Fruit fly (Drosophila melanogaster) whole organism, embryonic: ENCODE data around the gene msn.
A peak's percentile ranks its signal among the peaks of the same experiment; 100 is the strongest.

Source experiments
- Ada2b ChIP-seq: fragments of 200-800 bp; sonication (Bioruptor generic); IDR thresholded peaks from 2 replicates; pipeline ENCODE4 v1.3.6; 2022; ENCODE audit warnings: missing biosample characterization, missing genetic modification characterization
- Bdp1 ChIP-seq: fragments of 200-800 bp; sonication (Bioruptor generic); optimal IDR thresholded peaks from 3 replicates; lab custom pipeline; 2016; ENCODE audit warnings: missing biosample characterization, missing genetic modification characterization
- CG10366 ChIP-seq: fragments of 200-800 bp; sonication (Bioruptor generic); IDR thresholded peaks from 2 replicates; pipeline ENCODE4 v1.3.6; 2022; ENCODE audit warnings: missing biosample characterization, missing genetic modification characterization
- CG11560 ChIP-seq: fragments of 200-800 bp; sonication (Bioruptor generic); IDR thresholded peaks from 3 replicates; pipeline ENCODE4 v1.3.6; 2022; ENCODE audit warnings: missing biosample characterization, missing genetic modification characterization
- CG13123 ChIP-seq: fragments of 200-800 bp; sonication (Bioruptor generic); optimal IDR thresholded peaks from 2 replicates; lab custom pipeline; 2016; ENCODE audit warnings: missing biosample characterization, missing genetic modification characterization
- CG14441 ChIP-seq: fragments of 200-800 bp; sonication (Bioruptor generic); IDR thresholded peaks from 2 replicates; pipeline ENCODE4 v1.3.6; 2022; ENCODE audit warnings: missing biosample characterization, missing genetic modification characterization
- CG15514 ChIP-seq: fragments of 200-800 bp; sonication (Bioruptor generic); optimal IDR thresholded peaks from 3 replicates; lab custom pipeline; 2017; ENCODE audit warnings: missing biosample characterization, missing genetic modification characterization, mild to moderate bottlenecking, moderate library complexity, missing genetic modification reagents
- CG17829 ChIP-seq: fragments of 200-800 bp; optimal IDR thresholded peaks from 2 replicates; lab custom pipeline; 2019; ENCODE audit warnings: missing biosample characterization, mild to moderate bottlenecking, missing genetic modification characterization, moderate library complexity
- CG1792 ChIP-seq: fragments of 200-800 bp; sonication (Bioruptor generic); optimal IDR thresholded peaks from 2 replicates; lab custom pipeline; 2016; ENCODE audit warnings: missing biosample characterization, missing genetic modification characterization
- CG1832 ChIP-seq: fragments of 200-800 bp; sonication (Bioruptor generic); optimal IDR thresholded peaks from 2 replicates; lab custom pipeline; 2017; ENCODE audit warnings: missing biosample characterization, mild to moderate bottlenecking, missing genetic modification characterization, inconsistent platforms
- CG3281 ChIP-seq: fragments of 200-800 bp; sonication (Bioruptor generic); optimal IDR thresholded peaks from 3 replicates; lab custom pipeline; 2017; ENCODE audit warnings: missing biosample characterization, mild to moderate bottlenecking, missing genetic modification characterization
- CG42726 ChIP-seq: fragments of 200-800 bp; sonication (Bioruptor generic); IDR thresholded peaks from 2 replicates; pipeline ENCODE4 v1.3.6; 2022; ENCODE audit warnings: missing biosample characterization, missing genetic modification characterization; ENCODE audit not compliant: partially characterized antibody
- CG6175 ChIP-seq: fragments of 200-800 bp; sonication (Bioruptor generic); IDR thresholded peaks from 3 replicates; pipeline ENCODE4 v1.3.6; 2022; ENCODE audit warnings: missing biosample characterization, missing genetic modification characterization
- CG6683 ChIP-seq: fragments of 200-800 bp; sonication (Bioruptor generic); optimal IDR thresholded peaks from 2 replicates; lab custom pipeline; 2017; ENCODE audit warnings: missing biosample characterization, mild to moderate bottlenecking, missing genetic modification characterization, missing genetic modification reagents
- CG6689 ChIP-seq: fragments of 200-800 bp; sonication (Bioruptor generic); IDR thresholded peaks from 2 replicates; pipeline ENCODE4 v1.3.6; 2022; ENCODE audit warnings: missing biosample characterization, missing genetic modification characterization
- CG6854 ChIP-seq: fragments of 200-800 bp; sonication (Bioruptor generic); optimal IDR thresholded peaks from 3 replicates; lab custom pipeline; 2017; ENCODE audit warnings: missing biosample characterization, mild to moderate bottlenecking, missing genetic modification characterization
- CG7556 ChIP-seq: fragments of 200-800 bp; sonication (Bioruptor generic); optimal IDR thresholded peaks from 2 replicates; lab custom pipeline; 2017; ENCODE audit warnings: missing biosample characterization, mild to moderate bottlenecking, missing genetic modification characterization
- CG9437 ChIP-seq: fragments of 200-800 bp; sonication (Bioruptor generic); optimal IDR thresholded peaks from 2 replicates; lab custom pipeline; 2018; ENCODE audit warnings: missing biosample characterization, mild to moderate bottlenecking, missing genetic modification characterization
- CG9727 ChIP-seq: fragments of 200-800 bp; sonication (Bioruptor generic); optimal IDR thresholded peaks from 3 replicates; lab custom pipeline; 2017; ENCODE audit warnings: missing biosample characterization, mild to moderate bottlenecking, missing genetic modification characterization
- Dad ChIP-seq: fragments of 200-800 bp; sonication (Bioruptor generic); optimal IDR thresholded peaks from 3 replicates; lab custom pipeline; 2016; ENCODE audit warnings: missing biosample characterization, missing genetic modification characterization
- Dbx ChIP-seq: fragments of 200-800 bp; sonication (Bioruptor generic); IDR thresholded peaks from 3 replicates; pipeline ENCODE4 v1.3.6; 2022; ENCODE audit warnings: missing biosample characterization, missing genetic modification characterization
- Eip74EF ChIP-seq, 2 experiments: fragments of 200-800 bp in 1 of 2; fragments of >200 bp in 1 of 2; sonication (Bioruptor generic) in 1 of 2; optimal IDR thresholded peaks; 2 replicates each; lab custom pipeline; 2017 to 2019; ENCODE audit warnings: missing biosample characterization in 2 of 2, missing genetic modification characterization in 2 of 2, mild to moderate bottlenecking in 1 of 2, moderate library complexity in 1 of 2
- H15 ChIP-seq: fragments of 200-800 bp; sonication (Bioruptor generic); IDR thresholded peaks from 3 replicates; pipeline ENCODE4 v1.3.6; 2022; ENCODE audit warnings: missing biosample characterization, missing genetic modification characterization
- Hmr ChIP-seq: fragments of 200-800 bp; sonication (Bioruptor generic); optimal IDR thresholded peaks from 3 replicates; lab custom pipeline; 2017; ENCODE audit warnings: mild to moderate bottlenecking, missing biosample characterization, missing genetic modification reagents, missing genetic modification characterization
- Lpt ChIP-seq: fragments of >200 bp; optimal IDR thresholded peaks from 2 replicates; lab custom pipeline; 2018; ENCODE audit warnings: missing biosample characterization, missing genetic modification characterization
- Nf-YB ChIP-seq: fragments of 200-800 bp; sonication (Bioruptor generic); optimal IDR thresholded peaks from 3 replicates; lab custom pipeline; 2019; ENCODE audit warnings: missing biosample characterization, mild to moderate bottlenecking, missing genetic modification characterization, moderate library complexity
- Oli ChIP-seq: fragments of 200-800 bp; sonication (Bioruptor generic); optimal IDR thresholded peaks from 2 replicates; lab custom pipeline; 2018; ENCODE audit warnings: missing biosample characterization, mild to moderate bottlenecking, missing genetic modification characterization, moderate library complexity
- Opbp ChIP-seq: fragments of 200-800 bp; sonication (Bioruptor generic); IDR thresholded peaks from 3 replicates; pipeline ENCODE4 v1.3.6; 2022; ENCODE audit warnings: missing biosample characterization, missing genetic modification characterization; ENCODE audit not compliant: partially characterized antibody
- Stat92E ChIP-seq, 3 experiments: fragments of >200 bp in 2 of 3; fragments of 200-800 bp in 1 of 3; sonication (Bioruptor generic) in 1 of 3; optimal IDR thresholded peaks; 2 replicates each; lab custom pipeline; 2017 to 2019; ENCODE audit warnings: missing biosample characterization in 3 of 3, missing genetic modification characterization in 3 of 3, mild to moderate bottlenecking in 1 of 3, moderate library complexity in 1 of 3
- amos ChIP-seq: fragments of 200-800 bp; sonication (Bioruptor generic); IDR thresholded peaks from 2 replicates; pipeline ENCODE4 v1.3.6; 2022; ENCODE audit warnings: missing biosample characterization, missing genetic modification characterization; ENCODE audit not compliant: partially characterized antibody
- ase ChIP-seq: fragments of 200-800 bp; sonication (Bioruptor generic); IDR thresholded peaks from 3 replicates; pipeline ENCODE4 v1.3.6; 2022; ENCODE audit warnings: missing biosample characterization, missing genetic modification characterization
- bcd ChIP-seq: fragments of 200-800 bp; sonication (Bioruptor generic); optimal IDR thresholded peaks from 2 replicates; lab custom pipeline; 2017; ENCODE audit warnings: missing biosample characterization, mild to moderate bottlenecking, missing genetic modification characterization
- btn ChIP-seq: fragments of 200-800 bp; sonication (Bioruptor generic); optimal IDR thresholded peaks from 2 replicates; lab custom pipeline; 2016; ENCODE audit warnings: missing biosample characterization, missing genetic modification characterization
- eve ChIP-seq, 2 experiments: fragments of >200 bp; optimal IDR thresholded peaks; 2 replicates each; lab custom pipeline; 2017; ENCODE audit warnings: missing biosample characterization in 2 of 2, missing genetic modification characterization in 2 of 2
- grau ChIP-seq: fragments of 200-800 bp; optimal IDR thresholded peaks from 3 replicates; lab custom pipeline; 2019; ENCODE audit warnings: missing biosample characterization, mild to moderate bottlenecking, missing genetic modification characterization, moderate library complexity
- grn ChIP-seq: fragments of 200-800 bp; sonication (Bioruptor generic); optimal IDR thresholded peaks from 3 replicates; lab custom pipeline; 2017; ENCODE audit warnings: missing biosample characterization, missing genetic modification characterization
- hbn ChIP-seq: fragments of 200-800 bp; sonication (Bioruptor generic); IDR thresholded peaks from 2 replicates; pipeline ENCODE4 v1.3.6; 2022; ENCODE audit warnings: missing biosample characterization, missing genetic modification characterization; ENCODE audit not compliant: partially characterized antibody
- hth ChIP-seq: fragments of >200 bp; optimal IDR thresholded peaks from 2 replicates; lab custom pipeline; 2017; ENCODE audit warnings: inconsistent platforms
- jigr1 ChIP-seq: fragments of 200-800 bp; sonication (Bioruptor generic); IDR thresholded peaks from 3 replicates; pipeline ENCODE4 v1.3.6; 2022; ENCODE audit warnings: missing biosample characterization, missing genetic modification characterization
- lmd ChIP-seq: fragments of 200-800 bp; sonication (Bioruptor generic); IDR thresholded peaks from 2 replicates; pipeline ENCODE4 v1.3.6; 2022; ENCODE audit warnings: missing biosample characterization, missing genetic modification characterization
- mirr ChIP-seq: fragments of 200-800 bp; sonication (Bioruptor generic); optimal IDR thresholded peaks from 3 replicates; lab custom pipeline; 2018; ENCODE audit warnings: missing biosample characterization, mild to moderate bottlenecking, missing genetic modification characterization
- mld ChIP-seq: fragments of 200-800 bp; sonication (Bioruptor generic); IDR thresholded peaks from 3 replicates; pipeline ENCODE4 v1.3.6; 2022; ENCODE audit warnings: missing biosample characterization, missing genetic modification characterization; ENCODE audit not compliant: partially characterized antibody
- pfk ChIP-seq: fragments of 200-800 bp; sonication (Bioruptor generic); optimal IDR thresholded peaks from 2 replicates; lab custom pipeline; 2018; ENCODE audit warnings: missing biosample characterization, mild to moderate bottlenecking, missing genetic modification characterization, moderate library complexity
- ro ChIP-seq: fragments of 200-800 bp; sonication (Bioruptor generic); IDR thresholded peaks from 2 replicates; pipeline ENCODE4 v1.3.6; 2022; ENCODE audit warnings: missing biosample characterization, missing genetic modification characterization
- scrt ChIP-seq: fragments of 200-800 bp; sonication (Bioruptor generic); optimal IDR thresholded peaks from 2 replicates; lab custom pipeline; 2018; ENCODE audit warnings: missing biosample characterization, mild to moderate bottlenecking, missing genetic modification characterization, moderate library complexity
- seq ChIP-seq: fragments of 200-800 bp; sonication (Bioruptor generic); IDR thresholded peaks from 2 replicates; pipeline ENCODE4 v1.3.6; 2022; ENCODE audit warnings: missing biosample characterization, missing genetic modification characterization
- slou ChIP-seq: fragments of 200-800 bp; sonication (Bioruptor generic); optimal IDR thresholded peaks from 3 replicates; lab custom pipeline; 2016; ENCODE audit warnings: missing biosample characterization, missing genetic modification characterization
- so ChIP-seq: fragments of 200-800 bp; sonication (Bioruptor generic); IDR thresholded peaks from 3 replicates; pipeline ENCODE4 v1.3.6; 2022; ENCODE audit warnings: missing biosample characterization, missing genetic modification characterization

Gene msn

dm6 chr3L:2634929-2635799, 48.8 kb upstream of the msn start (continued):
- TF ChIP-seq slou (GFP tag; lab: Kevin White, UChicago) (peak; percentile 69), seq (GFP tag; lab: Robert Waterston, UW) (peak; percentile 56; the same call in 1 of the 2 replicates), Lpt (GFP tag; lab: Kevin White, UChicago) (no peak), CG6689 (GFP tag; lab: Robert Waterston, UW) (peak; percentile 61), mld (GFP tag; lab: Robert Waterston, UW) (peak; percentile 78; the same call in 2 of the 3 replicates), CG10366 (peak; percentile 74), CG6175 (GFP tag; lab: Robert Waterston, UW) (peak; percentile 64; the same call in 2 of the 3 replicates), Dbx (GFP tag; lab: Robert Waterston, UW) (peak; percentile 84), Eip74EF (GFP tag; optimal IDR thresholded peaks at IDR 0.05; lab: Kevin White, UChicago) (peak in 1 of 2 experiments; percentile 42), CG11560 (tag; lab: Robert Waterston, UW) (0 out of 3 replicates have a peak, but pooled peaks have one; percentile 42), jigr1 (no peak), CG1832 (GFP tag; lab: Kevin White, UChicago) (peak; percentile 42), hth (lab: Kevin White, UChicago) (no peak), so (GFP tag; lab: Robert Waterston, UW) (peak; percentile 86; the same call in 2 of the 3 replicates), amos (peak; percentile 79), CG1792 (GFP tag; lab: Kevin White, UChicago) (peak; percentile 53), Hmr (GFP tag; lab: Kevin White, UChicago) (peak; percentile 92), CG9727 (GFP tag; lab: Kevin White, UChicago) (peak; percentile 93), CG13123 (GFP tag; lab: Kevin White, UChicago) (peak; percentile 26), eve (GFP tag; optimal IDR thresholded peaks at IDR 0.05; lab: Kevin White, UChicago) (no peak), CG42726 (GFP tag; lab: Robert Waterston, UW) (peak; percentile 50; the same call in 1 of the 2 replicates), CG7556 (GFP tag; lab: Kevin White, UChicago) (peak; percentile 60), btn (GFP tag; lab: Kevin White, UChicago) (peak; percentile 71), Oli (tag; lab: Kevin White, UChicago) (peak; percentile 59), CG9437 (GFP tag; lab: Kevin White, UChicago) (peak; percentile 68), bcd (GFP tag; lab: Kevin White, UChicago) (peak; percentile 87), hbn (peak; percentile 55), CG6683 (GFP tag; lab: Kevin White, UChicago) (peak; percentile 78), H15 (GFP tag; lab: Robert Waterston, UW) (peak; percentile 66; the same call in 2 of the 3 replicates), Stat92E (GFP tag; optimal IDR thresholded peaks at IDR 0.05; lab: Kevin White, UChicago) (no peak), Opbp (peak; percentile 82), grn (peak; percentile 70), lmd (GFP tag; lab: Robert Waterston, UW) (peak; percentile 48; the same call in 1 of the 2 replicates), CG15514 (GFP tag; lab: Kevin White, UChicago) (peak; percentile 90), grau (tag; lab: Kevin White, UChicago) (peak; percentile 70), Ada2b (peak; percentile 53), Nf-YB (GFP tag; lab: Kevin White, UChicago) (peak; percentile 54), CG6854 (GFP tag; lab: Kevin White, UChicago) (peak; percentile 85), ro (GFP tag; lab: Robert Waterston, UW) (no peak), CG14441 (GFP tag; lab: Robert Waterston, UW) (peak; percentile 68), CG17829 (tag; lab: Kevin White, UChicago) (peak; percentile 78), ase (GFP tag; lab: Robert Waterston, UW) (peak; percentile 72), scrt (GFP tag; lab: Kevin White, UChicago) (peak; percentile 81), pfk (GFP tag; lab: Kevin White, UChicago) (peak; percentile 77), Dad (GFP tag; lab: Kevin White, UChicago) (peak; percentile 92), mirr (GFP tag; lab: Kevin White, UChicago) (peak; percentile 96), CG3281 (GFP tag; lab: Kevin White, UChicago) (peak; percentile 91), Bdp1 (GFP tag; lab: Kevin White, UChicago) (peak; percentile 61)
